Worm (Caenorhabditis elegans) whole organism, L4/young adult: Measurements from ENCODE around the gene D1086.21.

Source experiments
- W03F9.2 ChIP-seq: fragments of 150-350 bp; optimal IDR thresholded peaks from 2 replicates; lab custom pipeline; 2014; ENCODE audit warnings: missing biosample characterization, missing genetic modification characterization
- him-1 ChIP-seq: sonication (generic microtip); optimal IDR thresholded peaks from 2 replicates; lab custom pipeline; 2016; ENCODE audit warnings: missing genotype, missing genetic modification reagents, missing genetic modification characterization, missing compliant biosample characterization

DNA sequence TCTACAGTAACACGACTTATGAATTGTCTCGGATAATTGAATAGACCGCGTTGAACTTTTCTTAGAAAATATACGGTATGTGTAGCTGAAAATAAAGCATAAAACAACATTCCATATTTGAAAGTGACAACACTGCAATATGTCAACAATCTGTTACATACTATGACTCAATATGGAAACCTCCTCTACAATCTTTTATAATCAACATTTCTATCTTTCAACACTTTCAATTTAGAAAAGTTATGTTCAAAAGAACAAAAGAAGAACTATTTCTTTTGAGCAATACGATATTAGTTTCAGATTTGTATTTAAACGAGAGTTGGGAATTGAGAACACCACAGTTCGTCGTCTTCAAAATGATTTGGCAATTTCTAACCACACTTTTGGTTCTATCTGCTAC, 17.9 kb downstream of the D1086.21 start, which contains the start of gene D1086.10:
- TF ChIP-seq W03F9.2 (tag; lab: Kevin White, UChicago): no peak
- TF ChIP-seq him-1 (tag; lab: Kevin White, UChicago): no peak
